Worm (Caenorhabditis elegans) whole organism, L2 larva: ENCODE results near the gene tyr-2.

Experiments
- aly-2 ChIP-seq: fragments of 150-350 bp; optimal IDR thresholded peaks from 2 replicates; lab custom pipeline; 2014; ENCODE audit warnings: missing biosample characterization, missing genetic modification characterization
- ama-1 ChIP-seq: fragments of 150-350 bp; optimal IDR thresholded peaks from 2 replicates; lab custom pipeline; 2018; ENCODE audit warnings: inconsistent platforms
- egl-27 ChIP-seq: sonication (generic microtip); optimal IDR thresholded peaks from 3 replicates; lab custom pipeline; 2017; ENCODE audit warnings: missing biosample characterization, missing genetic modification reagents, missing genetic modification characterization
- lin-13 ChIP-seq: fragments of 150-350 bp; optimal IDR thresholded peaks from 2 replicates; lab custom pipeline; 2014; ENCODE audit warnings: missing biosample characterization, missing genetic modification reagents, missing genetic modification characterization
- mdl-1 ChIP-seq, 2 experiments: fragments of 150-350 bp in 1 of 2; sonication (generic microtip) in 1 of 2; optimal IDR thresholded peaks; 2 replicates each; lab custom pipeline; 2017; ENCODE audit warnings: missing biosample characterization in 2 of 2, missing genetic modification characterization in 2 of 2
- unc-62 ChIP-seq: fragments of 150-350 bp; optimal IDR thresholded peaks from 2 replicates; lab custom pipeline; 2014; ENCODE audit warnings: missing biosample characterization, missing genetic modification reagents, missing genetic modification characterization
- ztf-11 ChIP-seq: sonication (generic microtip); optimal IDR thresholded peaks from 2 replicates; lab custom pipeline; 2017; ENCODE audit warnings: missing biosample characterization, missing genetic modification characterization
- ztf-4 ChIP-seq: fragments of 150-350 bp; optimal IDR thresholded peaks from 2 replicates; lab custom pipeline; 2014; ENCODE audit warnings: missing biosample characterization, missing genetic modification characterization

- TF ChIP-seq ztf-4 (tag; lab: Kevin White, UChicago) (no peak), unc-62 (GFP tag; lab: Kevin White, UChicago) (no peak), aly-2 (tag; lab: Kevin White, UChicago) (no peak), egl-27 (tag; lab: Kevin White, UChicago) (no peak), ztf-11 (tag; lab: Kevin White, UChicago) (no peak), ama-1 (lab: Kevin White, UChicago) (no peak), lin-13 (GFP tag; lab: Kevin White, UChicago) (no peak), mdl-1 (tag; optimal IDR thresholded peaks at IDR 0.05; lab: Kevin White, UChicago) (no peak)
Observed at ce11 chrIII:13770017-13770416, 26.0 kb downstream of the tyr-2 start.
